Fruit fly (Drosophila melanogaster) whole organism, adult: ENCODE data around the gene Fum3.

ENCODE experiments used
- CG11617 ChIP-seq: fragments of 200-800 bp; sonication (Bioruptor generic); optimal IDR thresholded peaks from 2 replicates; lab custom pipeline; 2017; ENCODE audit warnings: mild to moderate bottlenecking, missing biosample characterization, missing genetic modification reagents, missing genetic modification characterization
- CG14711 ChIP-seq: fragments of 200-800 bp; sonication (Bioruptor generic); optimal IDR thresholded peaks from 2 replicates; lab custom pipeline; 2018; ENCODE audit warnings: missing biosample characterization, mild to moderate bottlenecking, missing genetic modification characterization, moderate library complexity
- Mnt ChIP-seq: fragments of 200-800 bp; sonication (Bioruptor generic); optimal IDR thresholded peaks from 2 replicates; lab custom pipeline; 2016; ENCODE audit warnings: missing biosample characterization, mild to moderate bottlenecking, missing genetic modification characterization
- bab1 ChIP-seq: fragments of 200-800 bp; sonication (Bioruptor generic); optimal IDR thresholded peaks from 3 replicates; lab custom pipeline; 2019; ENCODE audit warnings: missing biosample characterization, mild to moderate bottlenecking, missing genetic modification characterization, moderate library complexity
- tj ChIP-seq: fragments of 200-800 bp; sonication (Bioruptor generic); optimal IDR thresholded peaks from 3 replicates; lab custom pipeline; 2017; ENCODE audit warnings: missing biosample characterization, mild to moderate bottlenecking, missing genetic modification characterization, moderate library complexity

DNA sequence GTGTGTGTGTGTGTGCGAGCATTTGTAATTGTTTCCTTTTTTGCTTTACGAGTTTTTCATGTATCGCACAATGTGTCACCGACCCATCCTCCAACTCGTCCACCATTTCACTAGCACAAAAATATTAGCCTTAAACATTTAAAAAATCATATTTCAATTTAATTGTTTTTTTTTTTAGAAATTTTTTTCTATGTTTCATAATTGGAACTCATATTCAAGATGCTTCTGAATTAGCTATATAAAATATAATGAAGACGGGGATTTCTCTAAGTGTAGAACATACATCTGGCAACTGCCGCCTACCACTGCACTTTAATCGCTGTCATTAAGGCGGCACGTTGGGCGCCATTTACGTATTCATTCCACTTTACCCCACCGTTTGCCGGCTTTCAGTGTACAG lies 26.1 kb downstream of the Fum3 start:
- no peak for TF ChIP-seq bab1 (GFP tag; lab: Kevin White, UChicago)
- TF ChIP-seq CG11617 (GFP tag; lab: Kevin White, UChicago), result no peak
- TF ChIP-seq Mnt, result no peak
- TF ChIP-seq tj (GFP tag; lab: Kevin White, UChicago), result no peak
- TF ChIP-seq CG14711 (tag; lab: Kevin White, UChicago), result no peak
